Fruit fly (Drosophila melanogaster): ENCODE results near the gene Crg-1.
A peak's percentile ranks its signal among the peaks of the same experiment; 100 is the strongest.

- TF ChIP-seq CG7101 (tag; optimal IDR thresholded peaks at IDR 0.05) (no peak), kay (GFP tag; ENCODE audit: borderline replicate concordance) (no peak), cnc (optimal IDR thresholded peaks at IDR 0.05) (no peak), Crg-1 (GFP tag; optimal IDR thresholded peaks at IDR 0.05) (peak; percentile 16), CG14711 (tag; optimal IDR thresholded peaks at IDR 0.05) (no peak), tj (GFP tag; optimal IDR thresholded peaks at IDR 0.05) (peak; percentile 63), toe (GFP tag; optimal IDR thresholded peaks at IDR 0.05) (no peak), Mnt (GFP tag; optimal IDR thresholded peaks at IDR 0.05) (no peak)
Observed at dm6 chrX:3762914-3763489, 30.0 kb upstream of the Crg-1 start.
